Worm (Caenorhabditis elegans) whole organism, L4/young adult: ENCODE data around the gene nspc-7.

Source experiments
- W03F9.2 ChIP-seq: fragments of 150-350 bp; optimal IDR thresholded peaks from 2 replicates; lab custom pipeline; 2014; ENCODE audit warnings: missing biosample characterization, missing genetic modification characterization
- him-1 ChIP-seq: sonication (generic microtip); optimal IDR thresholded peaks from 2 replicates; lab custom pipeline; 2016; ENCODE audit warnings: missing genotype, missing genetic modification reagents, missing genetic modification characterization, missing compliant biosample characterization

ce11 chrX:8504207-8504606 lies 37.5 kb upstream of the nspc-7 start:
- no peak for TF ChIP-seq him-1 (tag; lab: Kevin White, UChicago)
- TF ChIP-seq W03F9.2 (tag; lab: Kevin White, UChicago) = no peak
